Fruit fly (Drosophila melanogaster) whole organism, wandering third instar larva: ENCODE measurements around the gene CG18636.

Experiments
- Abd-B ChIP-seq: fragments of >200 bp; optimal IDR thresholded peaks from 2 replicates; lab custom pipeline; 2017; ENCODE audit warnings: missing biosample characterization, missing genetic modification characterization
- CG32264 ChIP-seq: fragments of 200-800 bp; sonication (Bioruptor generic); optimal IDR thresholded peaks from 2 replicates; lab custom pipeline; 2016; ENCODE audit warnings: missing biosample characterization, missing genetic modification characterization
- CG9705 ChIP-seq: fragments of 200-800 bp; sonication (Bioruptor generic); optimal IDR thresholded peaks from 2 replicates; lab custom pipeline; 2018; ENCODE audit warnings: missing biosample characterization, mild to moderate bottlenecking, missing genetic modification characterization
- CrebA ChIP-seq: fragments of 200-800 bp; sonication (Bioruptor generic); optimal IDR thresholded peaks from 2 replicates; lab custom pipeline; 2016; ENCODE audit warnings: missing biosample characterization, mild to moderate bottlenecking, missing genetic modification characterization, borderline replicate concordance
- Dfd ChIP-seq: fragments of >200 bp; optimal IDR thresholded peaks from 2 replicates; lab custom pipeline; 2017; ENCODE audit warnings: missing biosample characterization, missing genetic modification characterization
- Dif ChIP-seq: fragments of 200-275, 200-300 bp; sonication (Bioruptor generic); optimal IDR thresholded peaks from 2 replicates; lab custom pipeline; 2018; ENCODE audit warnings: missing biosample characterization, missing genetic modification characterization; ENCODE audit not compliant: partially characterized antibody
- HLH106 ChIP-seq: fragments of 200-800 bp; optimal IDR thresholded peaks from 3 replicates; lab custom pipeline; 2019; ENCODE audit warnings: missing biosample characterization, mild to moderate bottlenecking, missing genetic modification characterization, moderate library complexity
- Hnf4 ChIP-seq: fragments of 200-800 bp; sonication (Bioruptor generic); optimal IDR thresholded peaks from 2 replicates; lab custom pipeline; 2016; ENCODE audit warnings: missing biosample characterization, mild to moderate bottlenecking, missing genetic modification characterization
- Hr78 ChIP-seq: fragments of >200 bp; optimal IDR thresholded peaks from 2 replicates; lab custom pipeline; 2017; ENCODE audit warnings: missing biosample characterization, missing genetic modification characterization
- Hr83 ChIP-seq: fragments of 200-300 bp; sonication (Bioruptor generic); optimal IDR thresholded peaks from 2 replicates; lab custom pipeline; 2016; ENCODE audit warnings: missing biosample characterization, mild to moderate bottlenecking, missing genetic modification characterization, moderate library complexity; ENCODE audit not compliant: poor library complexity, severe bottlenecking
- Jra ChIP-seq: sonication (Bioruptor generic); optimal IDR thresholded peaks from 2 replicates; lab custom pipeline; 2016; ENCODE audit warnings: missing biosample characterization, missing genetic modification characterization
- Mio ChIP-seq: sonication (Bioruptor generic); optimal IDR thresholded peaks from 2 replicates; lab custom pipeline; 2016; ENCODE audit warnings: missing biosample characterization, missing genetic modification characterization
- Myc ChIP-seq: fragments of >200 bp; optimal IDR thresholded peaks from 2 replicates; lab custom pipeline; 2017
- N ChIP-seq: fragments of >200 bp; optimal IDR thresholded peaks from 2 replicates; lab custom pipeline; 2018; ENCODE audit warnings: missing biosample characterization, missing external identifiers, missing genetic modification characterization
- Rel ChIP-seq, 2 experiments: fragments of 200-800 bp; sonication (Bioruptor generic) in 1 of 2; optimal IDR thresholded peaks; 2 replicates in 1 of 2; 3 replicates in 1 of 2; lab custom pipeline; 2016 to 2019; ENCODE audit warnings: mild to moderate bottlenecking in 2 of 2, missing biosample characterization in 2 of 2, missing genetic modification characterization in 2 of 2, moderate library complexity in 1 of 2
- Sp1 ChIP-seq: fragments of 200-800 bp; sonication (Bioruptor generic); optimal IDR thresholded peaks from 3 replicates; lab custom pipeline; 2019; ENCODE audit warnings: missing biosample characterization, mild to moderate bottlenecking, missing genetic modification characterization, moderate library complexity
- Vsx2 ChIP-seq: fragments of 200-300, 225-300 bp; sonication (Bioruptor generic); optimal IDR thresholded peaks from 2 replicates; lab custom pipeline; 2018; ENCODE audit warnings: missing biosample characterization, missing genetic modification characterization; ENCODE audit not compliant: partially characterized antibody
- br ChIP-seq: fragments of 200-800 bp; sonication (Bioruptor generic); optimal IDR thresholded peaks from 2 replicates; lab custom pipeline; 2016; ENCODE audit warnings: missing biosample characterization, missing genetic modification characterization
- brk ChIP-seq: fragments of 200-800 bp; sonication (Bioruptor generic); optimal IDR thresholded peaks from 2 replicates; lab custom pipeline; 2016; ENCODE audit warnings: missing biosample characterization, mild to moderate bottlenecking, missing genetic modification characterization
- dsf ChIP-seq: sonication (Bioruptor generic); optimal IDR thresholded peaks from 2 replicates; lab custom pipeline; 2016; ENCODE audit warnings: missing biosample characterization, missing genetic modification characterization, borderline replicate concordance
- foxo ChIP-seq, 2 experiments: fragments of 200-800 bp; sonication (Bioruptor generic); optimal IDR thresholded peaks; 2 replicates in 1 of 2; 3 replicates in 1 of 2; lab custom pipeline; 2016 to 2017; ENCODE audit warnings: missing biosample characterization in 2 of 2, missing genetic modification characterization in 2 of 2
- fru ChIP-seq: fragments of 200-800 bp; sonication (Bioruptor generic); optimal IDR thresholded peaks from 3 replicates; lab custom pipeline; 2016; ENCODE audit warnings: missing biosample characterization, mild to moderate bottlenecking, missing genetic modification characterization
- h ChIP-seq: fragments of 200-800 bp; sonication (Bioruptor generic); optimal IDR thresholded peaks from 3 replicates; lab custom pipeline; 2016; ENCODE audit warnings: missing biosample characterization, mild to moderate bottlenecking, missing genetic modification characterization
- jim ChIP-seq: fragments of 175-275, 200-325 bp; sonication (Bioruptor generic); optimal IDR thresholded peaks from 2 replicates; lab custom pipeline; 2016; ENCODE audit warnings: missing biosample characterization, mild to moderate bottlenecking, missing genetic modification characterization
- lola ChIP-seq: fragments of >200 bp; optimal IDR thresholded peaks from 2 replicates; lab custom pipeline; 2017; ENCODE audit warnings: missing biosample characterization, missing genetic modification characterization
- pan ChIP-seq: fragments of >200 bp; optimal IDR thresholded peaks from 2 replicates; lab custom pipeline; 2017
- psq ChIP-seq: fragments of 200-800 bp; sonication (Bioruptor generic); optimal IDR thresholded peaks from 3 replicates; lab custom pipeline; 2017; ENCODE audit warnings: missing biosample characterization, mild to moderate bottlenecking, missing genetic modification characterization, moderate library complexity
- rgr ChIP-seq: fragments of 200-800 bp; sonication (Bioruptor generic); optimal IDR thresholded peaks from 3 replicates; lab custom pipeline; 2016; ENCODE audit warnings: missing biosample characterization, mild to moderate bottlenecking, missing genetic modification characterization
- sage ChIP-seq: fragments of 200-800 bp; sonication (Bioruptor generic); optimal IDR thresholded peaks from 2 replicates; lab custom pipeline; 2016; ENCODE audit warnings: missing biosample characterization, mild to moderate bottlenecking, missing genetic modification characterization
- sv ChIP-seq: fragments of 200-800 bp; sonication (Bioruptor generic); optimal IDR thresholded peaks from 3 replicates; lab custom pipeline; 2016; ENCODE audit warnings: missing biosample characterization, missing genetic modification characterization
- usp ChIP-seq: fragments of >200 bp; optimal IDR thresholded peaks from 2 replicates; lab custom pipeline; 2017; ENCODE audit warnings: missing biosample characterization, missing genetic modification characterization
- woc ChIP-seq: sonication (Bioruptor generic); optimal IDR thresholded peaks from 2 replicates; lab custom pipeline; 2016; ENCODE audit warnings: missing biosample characterization, mild to moderate bottlenecking, missing genetic modification characterization

CG18636 gene

DNA sequence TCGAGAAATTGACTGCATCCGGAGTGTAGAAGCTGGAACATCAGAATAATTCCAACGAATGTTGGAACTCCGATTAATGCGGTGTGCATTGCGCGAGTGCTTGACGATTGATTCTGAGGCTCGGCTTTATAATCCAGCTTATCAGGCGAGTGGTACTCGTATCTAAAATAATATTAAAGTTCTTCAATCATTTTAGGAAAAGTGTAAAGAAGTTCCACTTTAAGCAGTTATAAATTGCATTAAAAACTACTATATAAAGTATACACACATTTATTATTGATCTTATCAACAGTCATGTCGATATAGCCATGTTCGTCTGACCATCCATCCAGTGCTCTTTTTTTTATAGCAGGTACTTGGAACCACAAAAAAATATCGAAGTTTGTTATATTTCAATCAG lies at the start of gene CG18636:
Gene CG18636 (minus strand): TSS at position 101 of the 400 bp plus-strand sequence.
- no peak for TF ChIP-seq Dfd (GFP tag; lab: Kevin White, UChicago)
- TF ChIP-seq foxo (GFP tag; optimal IDR thresholded peaks at IDR 0.05; lab: Kevin White, UChicago): no peak
- TF ChIP-seq h (GFP tag; lab: Kevin White, UChicago): no peak
- TF ChIP-seq brk (GFP tag; lab: Kevin White, UChicago): no peak
- no peak for TF ChIP-seq Dif (GFP tag; lab: Kevin White, UChicago)
- no peak for TF ChIP-seq woc (GFP tag; lab: Kevin White, UChicago)
- TF ChIP-seq CG9705 (GFP tag; lab: Kevin White, UChicago): no peak
- no peak for TF ChIP-seq Hr78
- no peak for TF ChIP-seq CrebA
- TF ChIP-seq rgr (GFP tag; lab: Kevin White, UChicago): no peak
- no peak for TF ChIP-seq sv
- TF ChIP-seq lola (GFP tag; lab: Kevin White, UChicago): no peak
- TF ChIP-seq Vsx2 (GFP tag; lab: Kevin White, UChicago): no peak
- no peak for TF ChIP-seq br (GFP tag; lab: Kevin White, UChicago)
- no peak for TF ChIP-seq dsf
- no peak for TF ChIP-seq Hr83
- TF ChIP-seq HLH106 (tag; lab: Kevin White, UChicago): no peak
- no peak for TF ChIP-seq Rel (GFP tag; optimal IDR thresholded peaks at IDR 0.05; lab: Kevin White, UChicago)
- TF ChIP-seq Rel (tag; optimal IDR thresholded peaks at IDR 0.05; lab: Kevin White, UChicago): no peak
- no peak for TF ChIP-seq jim (GFP tag; lab: Kevin White, UChicago)
- TF ChIP-seq, all 38 proteins: peak for 0

DNA sequence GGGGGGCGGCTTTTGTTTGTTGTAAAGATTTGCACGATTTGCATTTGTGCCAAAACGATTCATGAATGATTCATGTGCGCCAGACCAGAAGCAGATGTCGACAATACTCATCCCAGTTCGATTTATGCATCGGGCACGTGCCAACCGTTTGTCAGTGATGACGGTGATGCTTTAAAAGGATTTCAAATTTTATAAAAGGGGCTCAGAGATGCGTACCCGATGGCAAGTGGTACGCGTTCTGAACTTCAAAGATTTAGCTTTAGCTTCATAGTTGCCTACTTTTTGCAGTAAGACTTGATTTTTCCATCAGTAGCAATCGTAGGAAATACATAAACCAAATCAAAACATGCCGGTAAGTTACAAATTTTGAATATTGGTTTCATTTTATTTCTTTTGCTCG lies 26.1 kb upstream of the CG18636 start, which contains the start of gene CG33309:
Gene CG33309 (plus strand): TSS at position 301 of the 400 bp plus-strand sequence.
- TF ChIP-seq N: no peak
- no peak for TF ChIP-seq dsf
- TF ChIP-seq brk (GFP tag; lab: Kevin White, UChicago): no peak
- TF ChIP-seq CG32264 (GFP tag; lab: Kevin White, UChicago): no peak
- TF ChIP-seq Sp1 (GFP tag; lab: Kevin White, UChicago): no peak
- no peak for TF ChIP-seq foxo (GFP tag; optimal IDR thresholded peaks at IDR 0.05; lab: Kevin White, UChicago)
- no peak for TF ChIP-seq fru (GFP tag; lab: Kevin White, UChicago)
- no peak for TF ChIP-seq Rel (GFP tag; optimal IDR thresholded peaks at IDR 0.05; lab: Kevin White, UChicago)
- no peak for TF ChIP-seq Rel (tag; optimal IDR thresholded peaks at IDR 0.05; lab: Kevin White, UChicago)
- TF ChIP-seq woc (GFP tag; lab: Kevin White, UChicago): no peak
- no peak for TF ChIP-seq Dfd (GFP tag; lab: Kevin White, UChicago)
- TF ChIP-seq Vsx2 (GFP tag; lab: Kevin White, UChicago): no peak
- TF ChIP-seq usp: no peak
- no peak for TF ChIP-seq Hr78
- TF ChIP-seq CrebA: no peak
- TF ChIP-seq pan: no peak

DNA sequence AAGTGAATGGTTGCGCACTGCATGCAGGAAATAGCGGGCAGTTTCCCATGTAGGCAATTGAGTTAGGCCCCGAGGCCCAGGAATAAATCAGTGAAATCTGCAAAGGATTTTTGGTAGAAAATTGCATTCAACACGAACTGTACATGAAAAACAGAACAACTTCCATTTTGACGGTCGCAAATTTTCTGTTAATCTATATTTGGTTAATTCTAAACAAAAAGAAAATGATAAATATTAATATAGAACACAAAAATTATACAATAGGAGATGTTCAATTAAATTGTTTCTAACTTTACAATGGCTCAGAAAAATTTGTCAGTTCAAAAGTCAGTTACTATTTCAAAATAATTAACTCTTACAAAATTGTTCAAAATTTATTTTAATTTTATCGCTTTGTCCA lies 17.6 kb upstream of the CG18636 start, which contains the start of gene CG33308:
Gene CG33308 (plus strand): TSS at position 301 of the 400 bp plus-strand sequence.
- TF ChIP-seq CG32264 (GFP tag; lab: Kevin White, UChicago): no peak
- no peak for TF ChIP-seq N
- no peak for TF ChIP-seq dsf
- TF ChIP-seq Dif (GFP tag; lab: Kevin White, UChicago): no peak
- TF ChIP-seq sv: no peak
- no peak for TF ChIP-seq sage (GFP tag; lab: Kevin White, UChicago)

DNA sequence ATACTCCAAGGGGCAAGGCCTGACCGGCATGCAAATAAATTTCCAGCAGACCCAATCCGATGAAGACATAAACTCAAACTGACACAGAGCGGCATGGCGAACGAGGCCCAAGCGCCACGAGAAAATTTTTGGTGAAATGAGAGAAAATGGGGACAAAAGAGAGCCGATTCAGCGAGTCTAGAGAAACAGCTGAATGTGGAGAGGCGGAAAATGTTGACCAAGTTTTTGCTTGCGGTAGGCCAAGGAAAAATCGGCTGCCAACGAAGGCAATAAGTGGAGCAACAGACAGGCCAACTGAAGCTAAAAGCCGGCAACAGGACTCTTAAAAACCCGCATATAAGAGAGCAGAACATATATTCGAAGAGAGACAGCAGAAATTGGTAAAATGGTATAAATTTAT lies 13.2 kb upstream of the CG18636 start:
- TF ChIP-seq Dif (GFP tag; lab: Kevin White, UChicago) (no peak), psq (GFP tag; lab: Kevin White, UChicago) (no peak), Hnf4 (GFP tag; lab: Kevin White, UChicago) (no peak), Vsx2 (GFP tag; lab: Kevin White, UChicago) (no peak), CG32264 (GFP tag; lab: Kevin White, UChicago) (no peak), Jra (no peak), Myc (lab: Kevin White, UChicago) (no peak), Sp1 (GFP tag; lab: Kevin White, UChicago) (no peak), Dfd (GFP tag; lab: Kevin White, UChicago) (no peak), Hr78 (no peak), jim (GFP tag; lab: Kevin White, UChicago) (no peak), foxo (GFP tag; optimal IDR thresholded peaks at IDR 0.05; lab: Kevin White, UChicago) (no peak), Hr83 (no peak), Rel (GFP tag; optimal IDR thresholded peaks at IDR 0.05; lab: Kevin White, UChicago) (no peak), Rel (tag; optimal IDR thresholded peaks at IDR 0.05; lab: Kevin White, UChicago) (no peak), Mio (no peak), Abd-B (no peak), br (GFP tag; lab: Kevin White, UChicago) (no peak)
